Fruit fly (Drosophila melanogaster) S2 (cell line): ENCODE results near the gene CG12075.

Experiments used
- CG8478 ChIP-seq: fragments of >200 bp; optimal IDR thresholded peaks from 2 replicates; lab custom pipeline; 2018
- CTCF ChIP-seq, 2 experiments: fragments of >200 bp; optimal IDR thresholded peaks; 2 replicates each; lab custom pipeline; 2018

- TF ChIP-seq CTCF (optimal IDR thresholded peaks at IDR 0.05; lab: Kevin White, UChicago) (no peak), CG8478 (no peak)
Measured at dm6 chrX:8907547-8907813, 69.4 kb downstream of the CG12075 start.
